Worm (Caenorhabditis elegans) whole organism, early embryonic: ENCODE results near the gene F48G7.10.

Experiments
- B0310.2 ChIP-seq: sonication (generic microtip); optimal IDR thresholded peaks from 2 replicates; lab custom pipeline; 2016; ENCODE audit warnings: mild to moderate bottlenecking, missing genetic modification characterization, missing compliant biosample characterization
- ama-1 ChIP-seq: fragments of 150-350 bp; optimal IDR thresholded peaks from 2 replicates; lab custom pipeline; 2014
- ceh-13 ChIP-seq: fragments of 200-800 bp; sonication (Bioruptor generic); optimal IDR thresholded peaks from 2 replicates; lab custom pipeline; 2018; ENCODE audit warnings: mild to moderate bottlenecking, missing genetic modification characterization, missing compliant biosample characterization
- ets-7 ChIP-seq: sonication (generic microtip); optimal IDR thresholded peaks from 2 replicates; lab custom pipeline; 2016; ENCODE audit warnings: missing genotype, missing genetic modification characterization, missing compliant biosample characterization
- flt-1 ChIP-seq: fragments of 200-800 bp; sonication (Bioruptor generic); IDR thresholded peaks from 2 replicates; pipeline ENCODE4 v1.3.6; 2022; ENCODE audit warnings: missing genetic modification characterization, missing compliant biosample characterization
- hmbx-1 ChIP-seq: sonication (generic microtip); optimal IDR thresholded peaks from 2 replicates; lab custom pipeline; 2016; ENCODE audit warnings: mild to moderate bottlenecking, missing genetic modification characterization, missing compliant biosample characterization
- hnd-1 ChIP-seq: sonication (generic microtip); optimal IDR thresholded peaks from 2 replicates; lab custom pipeline; 2016; ENCODE audit warnings: missing genetic modification characterization, missing compliant biosample characterization
- scrt-1 ChIP-seq: fragments of 200-800 bp; sonication (Bioruptor generic); IDR thresholded peaks from 2 replicates; pipeline ENCODE4 v1.3.6; 2022; ENCODE audit warnings: missing genetic modification characterization, missing compliant biosample characterization
- tbx-11 ChIP-seq: fragments of 200-800 bp; sonication (Bioruptor generic); IDR thresholded peaks from 2 replicates; pipeline ENCODE4 v1.3.6; 2022; ENCODE audit warnings: missing genetic modification characterization, missing compliant biosample characterization
- tbx-37 ChIP-seq: fragments of 200-800 bp; sonication (Bioruptor generic); conservative IDR thresholded peaks from 2 replicates; pipeline ENCODE4 v1.3.6; 2022; ENCODE audit warnings: missing genetic modification reagents, missing genetic modification characterization, missing compliant biosample characterization
- tra-4 ChIP-seq: sonication (generic microtip); optimal IDR thresholded peaks from 2 replicates; lab custom pipeline; 2017; ENCODE audit warnings: missing genetic modification characterization, missing compliant biosample characterization

DNA sequence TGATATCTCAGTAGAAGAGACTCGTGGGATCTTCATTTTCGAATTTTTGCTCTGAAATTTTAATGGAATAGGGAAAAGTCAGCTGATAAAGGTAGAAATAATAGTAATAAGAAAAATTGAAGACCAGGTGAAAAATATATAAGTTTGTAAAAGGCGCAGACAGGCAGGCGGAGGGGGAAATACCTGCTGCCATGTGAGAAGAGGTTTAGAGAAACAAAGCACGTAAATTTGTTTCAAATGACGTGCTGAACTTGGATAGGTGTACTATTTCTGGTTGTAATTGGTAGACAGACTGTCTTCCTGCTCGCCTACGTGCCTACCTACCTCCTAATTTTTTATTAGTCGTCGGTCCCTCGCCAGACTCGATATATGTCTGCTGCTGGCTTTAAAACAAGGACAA is 32.7 kb upstream of the F48G7.10 start, which contains the start of gene nhr-180:
- no peak for TF ChIP-seq ama-1 (lab: Kevin White, UChicago)
- TF ChIP-seq flt-1 (GFP tag; lab: Robert Waterston, UW) = no peak
- TF ChIP-seq hmbx-1 = no peak
- no peak for TF ChIP-seq B0310.2
- no peak for TF ChIP-seq tbx-11 (GFP tag; lab: Robert Waterston, UW)
- no peak for TF ChIP-seq tbx-37 (GFP tag; lab: Robert Waterston, UW)
- TF ChIP-seq ets-7 = no peak
- no peak for TF ChIP-seq tra-4
- no peak for TF ChIP-seq scrt-1 (GFP tag; lab: Robert Waterston, UW)
- no peak for TF ChIP-seq hnd-1 (tag; lab: Kevin White, UChicago)
- no peak for TF ChIP-seq ceh-13 (GFP tag; lab: Kevin White, UChicago)
